Fruit fly (Drosophila melanogaster) whole organism, prepupa: ENCODE results near the gene Apc2.
A peak's percentile ranks its signal among the peaks of the same experiment; 100 is the strongest.

Source experiments
- Blimp-1 ChIP-seq: fragments of 200-800 bp; sonication (Bioruptor generic); optimal IDR thresholded peaks from 3 replicates; lab custom pipeline; 2017; ENCODE audit warnings: missing biosample characterization, missing genetic modification characterization, mild to moderate bottlenecking, moderate library complexity, missing genetic modification reagents
- CG10631 ChIP-seq: fragments of 200-800 bp; sonication (Bioruptor generic); optimal IDR thresholded peaks from 2 replicates; lab custom pipeline; 2016; ENCODE audit warnings: missing biosample characterization, missing genetic modification characterization
- CG10669 ChIP-seq: fragments of 200-800 bp; sonication (Bioruptor generic); optimal IDR thresholded peaks from 3 replicates; lab custom pipeline; 2018; ENCODE audit warnings: missing biosample characterization, mild to moderate bottlenecking, missing genetic modification characterization, moderate library complexity
- CG11294 ChIP-seq: fragments of 200-800 bp; sonication (Bioruptor generic); IDR thresholded peaks from 2 replicates; pipeline ENCODE4 v1.3.6; 2022; ENCODE audit warnings: missing biosample characterization, missing genetic modification characterization
- CG11762 ChIP-seq: fragments of 200-800 bp; sonication (Bioruptor generic); optimal IDR thresholded peaks from 3 replicates; lab custom pipeline; 2016; ENCODE audit warnings: missing biosample characterization, missing genetic modification characterization; ENCODE audit not compliant: insufficient read depth
- CG11902 ChIP-seq: fragments of 200-800 bp; sonication (Bioruptor generic); optimal IDR thresholded peaks from 3 replicates; lab custom pipeline; 2016; ENCODE audit warnings: missing biosample characterization, missing genetic modification characterization
- CG15336 ChIP-seq: fragments of 200-800 bp; sonication (Bioruptor generic); IDR thresholded peaks from 2 replicates; pipeline ENCODE4 v1.3.6; 2022; ENCODE audit warnings: missing biosample characterization, missing genetic modification characterization
- CG1621 ChIP-seq: fragments of 200-800 bp; sonication (Bioruptor generic); optimal IDR thresholded peaks from 3 replicates; lab custom pipeline; 2018; ENCODE audit warnings: missing biosample characterization, mild to moderate bottlenecking, missing genetic modification characterization
- CG16779 ChIP-seq: fragments of 200-800 bp; sonication (Bioruptor generic); optimal IDR thresholded peaks from 3 replicates; lab custom pipeline; 2017; ENCODE audit warnings: missing biosample characterization, mild to moderate bottlenecking, missing genetic modification characterization
- CG3032 ChIP-seq: fragments of 200-800 bp; optimal IDR thresholded peaks from 2 replicates; lab custom pipeline; 2019; ENCODE audit warnings: missing biosample characterization, mild to moderate bottlenecking, missing genetic modification characterization, moderate library complexity
- CG31627 ChIP-seq: fragments of 200-800 bp; sonication (Bioruptor generic); optimal IDR thresholded peaks from 3 replicates; lab custom pipeline; 2016; ENCODE audit warnings: missing biosample characterization, missing genetic modification characterization
- CG32006 ChIP-seq: fragments of 200-800 bp; sonication (Bioruptor generic); optimal IDR thresholded peaks from 3 replicates; lab custom pipeline; 2017; ENCODE audit warnings: missing biosample characterization, mild to moderate bottlenecking, missing genetic modification characterization
- CG34406 ChIP-seq: fragments of 200-800 bp; sonication (Bioruptor generic); optimal IDR thresholded peaks from 3 replicates; lab custom pipeline; 2016; ENCODE audit warnings: missing biosample characterization, missing genetic modification characterization
- CG6163 ChIP-seq: fragments of 200-800 bp; sonication (Bioruptor generic); IDR thresholded peaks from 3 replicates; pipeline ENCODE4 v1.3.6; 2022; ENCODE audit warnings: missing biosample characterization, missing genetic modification characterization
- CG6276 ChIP-seq: fragments of 200-800 bp; sonication (Bioruptor generic); optimal IDR thresholded peaks from 2 replicates; lab custom pipeline; 2017; ENCODE audit warnings: missing biosample characterization, mild to moderate bottlenecking, missing genetic modification characterization
- CG6792 ChIP-seq: fragments of 200-800 bp; sonication (Bioruptor generic); optimal IDR thresholded peaks from 3 replicates; lab custom pipeline; 2016; ENCODE audit warnings: missing biosample characterization, missing genetic modification characterization
- CG6808 ChIP-seq: fragments of 200-800 bp; sonication (Bioruptor generic); optimal IDR thresholded peaks from 3 replicates; lab custom pipeline; 2017; ENCODE audit warnings: missing biosample characterization, missing genetic modification characterization, mild to moderate bottlenecking, moderate library complexity, missing genetic modification reagents
- CG6854 ChIP-seq: fragments of 200-800 bp; sonication (Bioruptor generic); optimal IDR thresholded peaks from 2 replicates; lab custom pipeline; 2017; ENCODE audit warnings: missing biosample characterization, mild to moderate bottlenecking, missing genetic modification characterization
- CG7368 ChIP-seq: fragments of 200-800 bp; sonication (Bioruptor generic); optimal IDR thresholded peaks from 3 replicates; lab custom pipeline; 2016; ENCODE audit warnings: missing biosample characterization, missing genetic modification characterization
- CG8119 ChIP-seq: fragments of 200-800 bp; sonication (Bioruptor generic); IDR thresholded peaks from 3 replicates; pipeline ENCODE4 v1.3.6; 2022; ENCODE audit warnings: missing biosample characterization, missing genetic modification characterization
- CG8319 ChIP-seq: fragments of 200-800 bp; sonication (Bioruptor generic); optimal IDR thresholded peaks from 3 replicates; lab custom pipeline; 2016; ENCODE audit warnings: missing biosample characterization, missing genetic modification characterization
- CG8632 ChIP-seq: fragments of 200-800 bp; sonication (Bioruptor generic); optimal IDR thresholded peaks from 3 replicates; lab custom pipeline; 2016; ENCODE audit warnings: missing biosample characterization, missing genetic modification characterization
- Eip75B ChIP-seq: fragments of 200-800 bp; sonication (Bioruptor generic); optimal IDR thresholded peaks from 3 replicates; lab custom pipeline; 2016; ENCODE audit warnings: missing biosample characterization, missing genetic modification characterization
- Eip78C ChIP-seq: fragments of 200-800 bp; sonication (Bioruptor generic); peaks from one replicate; lab custom pipeline; 2016; ENCODE audit warnings: missing biosample characterization, missing genetic modification characterization
- Eip93F ChIP-seq: fragments of 200-800 bp; sonication (Bioruptor generic); optimal IDR thresholded peaks from 2 replicates; lab custom pipeline; 2016; ENCODE audit warnings: missing biosample characterization, mild to moderate bottlenecking, missing genetic modification characterization
- Ets21C ChIP-seq: fragments of 200-800 bp; sonication (Bioruptor generic); optimal IDR thresholded peaks from 3 replicates; lab custom pipeline; 2016; ENCODE audit warnings: missing biosample characterization, missing genetic modification characterization
- Ets96B ChIP-seq: fragments of 200-800 bp; optimal IDR thresholded peaks from 2 replicates; lab custom pipeline; 2019; ENCODE audit warnings: missing biosample characterization, mild to moderate bottlenecking, missing genetic modification characterization, moderate library complexity
- Gug ChIP-seq: fragments of 200-800 bp; sonication (Bioruptor generic); IDR thresholded peaks from 2 replicates; pipeline ENCODE4 v1.3.6; 2022; ENCODE audit warnings: missing biosample characterization, missing genetic modification characterization
- Hr38 ChIP-seq: sonication (Bioruptor generic); optimal IDR thresholded peaks from 2 replicates; lab custom pipeline; 2016; ENCODE audit warnings: missing biosample characterization, missing genetic modification characterization
- Hr39 ChIP-seq: fragments of 200-800 bp; sonication (Bioruptor generic); optimal IDR thresholded peaks from 2 replicates; lab custom pipeline; 2016; ENCODE audit warnings: missing biosample characterization, missing genetic modification characterization
- Hr4 ChIP-seq: fragments of 200-800 bp; sonication (Bioruptor generic); optimal IDR thresholded peaks from 3 replicates; lab custom pipeline; 2016; ENCODE audit warnings: missing biosample characterization, missing genetic modification characterization
- OdsH ChIP-seq: fragments of 200-800 bp; sonication (Bioruptor generic); optimal IDR thresholded peaks from 3 replicates; lab custom pipeline; 2016; ENCODE audit warnings: missing biosample characterization, missing genetic modification characterization
- Smox ChIP-seq: fragments of 200-800 bp; sonication (Bioruptor generic); optimal IDR thresholded peaks from 3 replicates; lab custom pipeline; 2016; ENCODE audit warnings: missing biosample characterization, missing genetic modification characterization
- Sox102F ChIP-seq: fragments of 200-800 bp; sonication (Bioruptor generic); optimal IDR thresholded peaks from 2 replicates; lab custom pipeline; 2016; ENCODE audit warnings: missing biosample characterization, mild to moderate bottlenecking, missing genetic modification characterization
- Sox14 ChIP-seq: fragments of 200-800 bp; sonication (Bioruptor generic); optimal IDR thresholded peaks from 3 replicates; lab custom pipeline; 2016; ENCODE audit warnings: missing biosample characterization, missing genetic modification characterization
- Sox15 ChIP-seq: fragments of 200-800 bp; sonication (Bioruptor generic); optimal IDR thresholded peaks from 3 replicates; lab custom pipeline; 2016; ENCODE audit warnings: missing biosample characterization, missing genetic modification characterization
- achi ChIP-seq: fragments of 200-800 bp; sonication (Bioruptor generic); optimal IDR thresholded peaks from 3 replicates; lab custom pipeline; 2016; ENCODE audit warnings: missing biosample characterization, missing genetic modification characterization
- acj6 ChIP-seq: fragments of 200-800 bp; sonication (Bioruptor generic); optimal IDR thresholded peaks from 3 replicates; lab custom pipeline; 2016; ENCODE audit warnings: missing biosample characterization, missing genetic modification characterization
- cyc ChIP-seq: fragments of 200-800 bp; sonication (Bioruptor generic); optimal IDR thresholded peaks from 3 replicates; lab custom pipeline; 2016; ENCODE audit warnings: missing biosample characterization, missing genetic modification characterization
- dac ChIP-seq: fragments of 200-800 bp; sonication (Bioruptor generic); optimal IDR thresholded peaks from 2 replicates; lab custom pipeline; 2017; ENCODE audit warnings: missing biosample characterization, mild to moderate bottlenecking, missing genetic modification characterization
- dsx ChIP-seq: fragments of 200-800 bp; optimal IDR thresholded peaks from 3 replicates; lab custom pipeline; 2019; ENCODE audit warnings: missing biosample characterization, mild to moderate bottlenecking, missing genetic modification characterization, moderate library complexity; ENCODE audit not compliant: poor library complexity, severe bottlenecking
- eg ChIP-seq: fragments of 200-800 bp; sonication (Bioruptor generic); IDR thresholded peaks from 3 replicates; pipeline ENCODE4 v1.3.6; 2022; ENCODE audit warnings: missing biosample characterization, missing genetic modification characterization
- fd59A ChIP-seq: fragments of 200-800 bp; sonication (Bioruptor generic); optimal IDR thresholded peaks from 2 replicates; lab custom pipeline; 2017; ENCODE audit warnings: missing biosample characterization, mild to moderate bottlenecking, missing genetic modification characterization, missing genetic modification reagents
- fd85E ChIP-seq: fragments of 200-800 bp; sonication (Bioruptor generic); optimal IDR thresholded peaks from 3 replicates; lab custom pipeline; 2016; ENCODE audit warnings: missing biosample characterization, missing genetic modification characterization
- lz ChIP-seq: fragments of 200-800 bp; sonication (Bioruptor generic); optimal IDR thresholded peaks from 3 replicates; lab custom pipeline; 2016; ENCODE audit warnings: missing biosample characterization, missing genetic modification characterization
- pdm3 ChIP-seq: fragments of 200-800 bp; sonication (Bioruptor generic); optimal IDR thresholded peaks from 3 replicates; lab custom pipeline; 2016; ENCODE audit warnings: missing biosample characterization, missing genetic modification characterization
- salr ChIP-seq, 2 experiments: fragments of 200-800 bp; sonication (Bioruptor generic); optimal IDR thresholded peaks; 3 replicates each; lab custom pipeline; 2016 to 2018; ENCODE audit warnings: missing biosample characterization in 2 of 2, missing genetic modification characterization in 2 of 2, mild to moderate bottlenecking in 1 of 2
- svp ChIP-seq: fragments of 200-800 bp; sonication (Bioruptor generic); peaks from one replicate; lab custom pipeline; 2016; ENCODE audit warnings: missing biosample characterization, missing genetic modification characterization
- topi ChIP-seq: fragments of 200-800 bp; sonication (Bioruptor generic); optimal IDR thresholded peaks from 3 replicates; lab custom pipeline; 2016; ENCODE audit warnings: missing biosample characterization, missing genetic modification characterization

Apc2 gene

dm6 chr3R:24141013-24141592, 22.7 kb upstream of the Apc2 start, which contains the start of gene Kal1 (continued):
- TF ChIP-seq fd59A, result peak; percentile 98
- peak; percentile 91 for TF ChIP-seq cyc (GFP tag; lab: Kevin White, UChicago)
- TF ChIP-seq Sox14, result peak; percentile 93
- peak; percentile 99 for TF ChIP-seq CG6792
- peak; percentile 93 for TF ChIP-seq topi
- TF ChIP-seq lz, result peak; percentile 91
- peak; percentile 81 for TF ChIP-seq Hr39 (GFP tag; lab: Kevin White, UChicago)
- TF ChIP-seq CG31627 (GFP tag; lab: Kevin White, UChicago), result peak; percentile 84
- peak; percentile 99 for TF ChIP-seq CG15336 (GFP tag; lab: Robert Waterston, UW)
- TF ChIP-seq, all 60 proteins: peak for 59

DNA sequence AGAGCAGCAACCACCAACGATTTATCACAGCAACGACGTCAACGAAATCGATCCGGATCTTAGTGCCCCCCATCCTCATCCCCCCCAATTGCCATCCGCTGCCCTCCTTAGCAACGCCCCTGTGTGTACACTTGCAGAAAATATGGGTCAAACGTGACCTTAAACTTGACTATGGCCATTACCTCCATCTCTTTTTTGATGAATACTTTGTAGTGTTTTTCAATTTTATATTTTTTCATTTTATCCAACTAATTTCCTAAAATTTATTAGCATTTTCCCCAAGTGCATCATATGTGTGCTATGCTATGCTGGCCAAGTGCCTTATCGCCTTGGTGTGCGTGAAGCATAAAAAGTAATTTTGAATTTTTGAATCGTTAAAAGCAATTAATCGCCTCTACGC, 20.8 kb upstream of the Apc2 start:
- TF ChIP-seq CG32006 (peak; percentile 85), CG11294 (GFP tag; lab: Robert Waterston, UW) (peak; percentile 70), CG6276 (GFP tag; lab: Kevin White, UChicago) (peak; percentile 63), Eip78C (GFP tag; lab: Kevin White, UChicago) (peak; percentile 96), CG8632 (GFP tag; lab: Kevin White, UChicago) (peak; percentile 79), CG15336 (GFP tag; lab: Robert Waterston, UW) (peak; percentile 77), CG7368 (GFP tag; lab: Kevin White, UChicago) (peak; percentile 83), CG8119 (GFP tag; lab: Robert Waterston, UW) (peak; percentile 79), Hr38 (no peak), CG6808 (GFP tag; lab: Kevin White, UChicago) (peak; percentile 89), CG8319 (GFP tag; lab: Kevin White, UChicago) (peak; percentile 82), Eip93F (GFP tag; lab: Kevin White, UChicago) (peak; percentile 47), CG3032 (tag; lab: Kevin White, UChicago) (peak; percentile 92), CG34406 (peak; percentile 77), CG6854 (GFP tag; lab: Kevin White, UChicago) (peak; percentile 21), CG16779 (tag; lab: Kevin White, UChicago) (peak; percentile 75), CG10669 (GFP tag; lab: Kevin White, UChicago) (peak; percentile 87), CG6163 (GFP tag; lab: Robert Waterston, UW) (peak; percentile 94), CG31627 (GFP tag; lab: Kevin White, UChicago) (peak; percentile 80), CG11902 (GFP tag; lab: Kevin White, UChicago) (peak; percentile 84), CG6792 (peak; percentile 91), CG11762 (peak; percentile 80), acj6 (peak; percentile 84), svp (GFP tag; lab: Kevin White, UChicago) (peak; percentile 91), pdm3 (peak; percentile 85), lz (peak; percentile 86), Hr4 (GFP tag; lab: Kevin White, UChicago) (peak; percentile 79), achi (GFP tag; lab: Kevin White, UChicago) (peak; percentile 85), CG1621 (tag; lab: Kevin White, UChicago) (peak; percentile 84), OdsH (GFP tag; lab: Kevin White, UChicago) (peak; percentile 86), Sox102F (GFP tag; lab: Kevin White, UChicago) (peak; percentile 74), Gug (GFP tag; lab: Robert Waterston, UW) (peak; percentile 61), topi (peak; percentile 83), Sox14 (peak; percentile 83), Smox (GFP tag; lab: Kevin White, UChicago) (peak; percentile 73), CG10631 (GFP tag; lab: Kevin White, UChicago) (peak; percentile 91), dsx (GFP tag; lab: Kevin White, UChicago) (peak; percentile 87), cyc (GFP tag; lab: Kevin White, UChicago) (peak; percentile 83), Sox15 (GFP tag; lab: Kevin White, UChicago) (peak; percentile 76), fd85E (GFP tag; lab: Kevin White, UChicago) (peak; percentile 62), Ets21C (GFP tag; lab: Kevin White, UChicago) (peak; percentile 66), eg (peak; percentile 86), Ets96B (tag; lab: Kevin White, UChicago) (peak; percentile 87), Eip75B (GFP tag; lab: Kevin White, UChicago) (peak; percentile 90), salr (GFP tag; optimal IDR thresholded peaks at IDR 0.05; lab: Kevin White, UChicago) (peak; percentile 59 to 77), dac (GFP tag; lab: Kevin White, UChicago) (peak; percentile 67), Blimp-1 (GFP tag; lab: Kevin White, UChicago) (peak; percentile 49)
